Worm (Caenorhabditis elegans): ENCODE results near the gene nstp-6.

Gene nstp-6

DNA sequence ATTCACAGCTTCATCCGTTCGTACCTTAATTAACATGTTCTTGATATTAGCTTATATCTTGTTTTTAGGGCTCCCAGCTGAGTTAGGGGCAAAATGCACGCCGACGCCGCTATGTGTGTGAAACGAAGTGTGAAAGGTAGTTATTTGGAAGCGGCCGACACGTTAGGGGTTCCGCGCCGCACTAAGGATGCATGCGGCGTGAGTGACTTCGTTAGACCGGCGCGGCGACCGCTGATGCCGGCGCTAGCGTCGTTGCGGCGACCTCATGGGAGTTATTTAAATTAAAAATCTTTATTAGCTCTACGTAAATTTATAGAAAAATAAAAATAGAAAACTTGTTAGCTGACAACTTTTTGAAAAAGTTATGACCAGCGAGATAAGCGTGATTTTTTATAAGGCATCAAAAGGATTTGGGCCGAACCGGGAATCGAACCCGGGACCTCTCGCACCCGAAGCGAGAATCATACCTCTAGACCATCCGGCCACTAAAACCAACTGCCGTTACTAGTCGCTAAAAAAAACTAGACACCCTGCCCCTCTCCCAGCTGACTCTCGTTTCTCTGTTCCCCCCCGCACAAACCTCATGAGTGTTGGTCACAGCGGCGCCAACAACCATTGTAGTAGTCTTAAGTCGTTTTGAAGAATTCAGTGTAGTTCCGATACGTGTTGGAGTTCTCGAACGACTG lies 4.5 kb upstream of the nstp-6 start (continued):
- TF ChIP-seq zfh-2 (GFP tag; conservative IDR thresholded peaks at IDR 0.05) (peak; percentile 69), athp-1 (tag; optimal IDR thresholded peaks at IDR 0.05) (peak; percentile 73), aptf-3 (GFP tag; IDR thresholded peaks at IDR 0.05) (0 out of 2 replicates have a peak, but pooled peaks have one; percentile 40), ceh-27 (GFP tag; optimal IDR thresholded peaks at IDR 0.05) (peak; percentile 41), madf-8 (GFP tag; conservative IDR thresholded peaks at IDR 0.05) (no peak), mes-4 (tag; optimal IDR thresholded peaks at IDR 0.05) (peak; percentile 31), aptf-2 (GFP tag; conservative IDR thresholded peaks at IDR 0.05) (no peak), pbrm-1 (GFP tag; IDR thresholded peaks at IDR 0.05) (0 out of 2 replicates have a peak, but pooled peaks have one; percentile 25), ceh-40 (GFP tag; IDR thresholded peaks at IDR 0.05) (no peak), nhr-179 (tag; optimal IDR thresholded peaks at IDR 0.05) (no peak), F57A8.1 (GFP tag; optimal IDR thresholded peaks at IDR 0.05) (no peak), lin-40 (tag; optimal IDR thresholded peaks at IDR 0.05) (no peak), ama-1 (optimal IDR thresholded peaks at IDR 0.05) (no peak), ama-1 (GFP tag; optimal IDR thresholded peaks at IDR 0.05) (peak; percentile 54 to 78), ceh-58 (GFP tag; IDR thresholded peaks at IDR 0.05) (no peak), T26A5.8 (tag; optimal IDR thresholded peaks at IDR 0.05) (peak; percentile 37), cebp-1 (GFP tag; IDR thresholded peaks at IDR 0.05) (peak; percentile 40; the same call in 1 of the 2 replicates), cebp-1 (tag; optimal IDR thresholded peaks at IDR 0.05) (no peak), let-526 (GFP tag; IDR thresholded peaks at IDR 0.05) (no peak), F37B4.10 (GFP tag; IDR thresholded peaks at IDR 0.05) (no peak), sdz-38 (tag; optimal IDR thresholded peaks at IDR 0.05) (no peak), ztf-28 (GFP tag; IDR thresholded peaks at IDR 0.05) (no peak), madf-10 (tag; optimal IDR thresholded peaks at IDR 0.05) (peak; percentile 52), nhr-80 (tag; optimal IDR thresholded peaks at IDR 0.05) (no peak), ztf-25 (GFP tag; IDR thresholded peaks at IDR 0.05) (peak; percentile 59; the same call in 1 of the 2 replicates), dpff-1 (tag; optimal IDR thresholded peaks at IDR 0.05) (no peak), unc-130 (GFP tag; optimal IDR thresholded peaks at IDR 0.05) (no peak), F57C9.4 (tag; optimal IDR thresholded peaks at IDR 0.05) (no peak), B0035.1 (tag; optimal IDR thresholded peaks at IDR 0.05) (no peak), dox-1 (GFP tag; IDR thresholded peaks at IDR 0.05) (peak; percentile 78), F23B12.7 (tag; optimal IDR thresholded peaks at IDR 0.05; ENCODE audit: insufficient read depth) (no peak), lsy-27 (tag; optimal IDR thresholded peaks at IDR 0.05; ENCODE audit: borderline replicate concordance, insufficient read depth) (no peak), F10E7.11 (tag; optimal IDR thresholded peaks at IDR 0.05) (no peak), lag-1 (GFP tag; IDR thresholded peaks at IDR 0.05) (no peak), ztf-18 (tag; optimal IDR thresholded peaks at IDR 0.05) (peak; percentile 51), mel-28 (tag; optimal IDR thresholded peaks at IDR 0.05; ENCODE audit: borderline replicate concordance) (no peak), D2030.7 (GFP tag; IDR thresholded peaks at IDR 0.05) (peak; percentile 57; the same call in 1 of the 2 replicates), madf-6 (GFP tag; IDR thresholded peaks at IDR 0.05) (0 out of 2 replicates have a peak, but pooled peaks have one; percentile 47), F22D6.2 (tag; optimal IDR thresholded peaks at IDR 0.05) (no peak), lin-26 (GFP tag; IDR thresholded peaks at IDR 0.05) (peak; percentile 93), ztf-22 (GFP tag; optimal IDR thresholded peaks at IDR 0.05) (no peak), F49E8.2 (tag; optimal IDR thresholded peaks at IDR 0.05; ENCODE audit: insufficient read depth) (no peak), ekl-4 (GFP tag; IDR thresholded peaks at IDR 0.05) (no peak), nhr-90 (tag; optimal IDR thresholded peaks at IDR 0.05) (peak; percentile 84), snpc-1.3 (tag; optimal IDR thresholded peaks at IDR 0.05; ENCODE audit: insufficient read depth) (peak; percentile 7), B0336.3 (GFP tag; IDR thresholded peaks at IDR 0.05) (no peak), sea-2 (GFP tag; IDR thresholded peaks at IDR 0.05) (no peak), hrde-1 (tag; optimal IDR thresholded peaks at IDR 0.05; ENCODE audit: borderline replicate concordance) (peak; percentile 65)

Measured in whole organism, young adult.